Fruit fly (Drosophila melanogaster) Kc167 (cell line): ENCODE results near the gene shep.

Experiments
- Myc ChIP-seq: fragments of >200 bp; optimal IDR thresholded peaks from 2 replicates; lab custom pipeline; 2017; ENCODE audit warnings: missing external identifiers
- Sin3A ChIP-seq: fragments of >200 bp; optimal IDR thresholded peaks from 2 replicates; lab custom pipeline; 2018; ENCODE audit warnings: missing external identifiers
- insv ChIP-seq: fragments of >200 bp; optimal IDR thresholded peaks from 3 replicates; lab custom pipeline; 2018; ENCODE audit warnings: missing external identifiers
- psq ChIP-seq: fragments of >200 bp; optimal IDR thresholded peaks from 2 replicates; lab custom pipeline; 2017; ENCODE audit warnings: missing external identifiers

DNA sequence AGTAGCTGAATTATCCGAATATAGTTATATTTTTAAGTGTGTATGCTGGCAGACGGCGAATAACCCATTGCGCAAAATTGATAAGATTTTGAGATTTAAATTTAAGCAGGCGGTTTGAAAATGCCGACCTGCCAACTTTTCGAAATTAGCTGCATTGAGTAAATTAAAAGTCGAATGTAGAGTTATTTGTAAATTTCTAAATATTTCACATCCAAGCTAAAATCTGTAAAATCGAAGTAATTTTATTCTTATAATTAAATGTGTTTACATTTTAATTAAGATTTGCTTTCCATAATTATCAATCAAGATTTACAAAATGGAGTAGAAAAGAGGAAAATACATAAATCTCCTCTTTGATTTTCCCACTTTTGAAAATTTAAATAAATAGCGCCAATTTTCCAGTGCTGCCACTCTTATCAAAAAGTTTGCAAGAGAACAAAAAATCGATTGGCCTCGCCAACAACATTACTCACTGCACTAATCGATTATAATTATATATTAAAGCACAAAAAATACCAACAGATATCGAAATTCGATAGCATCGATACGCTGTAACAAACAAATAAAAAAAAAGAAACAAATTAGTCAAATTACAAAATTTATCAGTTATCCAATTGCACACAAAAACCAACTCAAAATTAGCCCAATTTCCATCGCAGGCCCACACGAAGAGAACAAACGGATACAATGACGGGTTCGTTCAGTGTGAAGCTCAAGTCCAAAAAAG, 143.9 kb downstream of the shep start, which contains the start of gene Yod1:
- TF ChIP-seq Sin3A (lab: Kevin White, UChicago): no peak
- TF ChIP-seq Myc (lab: Kevin White, UChicago): no peak
- TF ChIP-seq insv (lab: Kevin White, UChicago): no peak
- no peak for TF ChIP-seq psq (lab: Kevin White, UChicago)
